Worm (Caenorhabditis elegans) whole organism, L1 larva: Measurements from ENCODE around the gene efl-3.

ENCODE experiments used
- C04F5.9 ChIP-seq: sonication (generic microtip); optimal IDR thresholded peaks from 2 replicates; lab custom pipeline; 2016; ENCODE audit warnings: missing genetic modification characterization, missing compliant biosample characterization
- C34B4.2 ChIP-seq: sonication (generic microtip); optimal IDR thresholded peaks from 2 replicates; lab custom pipeline; 2017; ENCODE audit warnings: mild to moderate bottlenecking, missing genetic modification characterization, missing compliant biosample characterization
- F16B12.6 ChIP-seq: fragments of 150-350 bp; optimal IDR thresholded peaks from 2 replicates; lab custom pipeline; 2014; ENCODE audit warnings: missing biosample characterization, missing genetic modification characterization
- aha-1 ChIP-seq: fragments of 150-350 bp; optimal IDR thresholded peaks from 2 replicates; lab custom pipeline; 2014; ENCODE audit warnings: missing biosample characterization, missing genetic modification characterization
- alr-1 ChIP-seq: fragments of 200-800 bp; sonication (Bioruptor generic); optimal IDR thresholded peaks from 2 replicates; lab custom pipeline; 2018; ENCODE audit warnings: borderline replicate concordance, mild to moderate bottlenecking, missing genetic modification characterization, missing compliant biosample characterization
- aly-2 ChIP-seq: fragments of 150-350 bp; optimal IDR thresholded peaks from 2 replicates; lab custom pipeline; 2014; ENCODE audit warnings: missing biosample characterization, missing genetic modification characterization
- ama-1 ChIP-seq: fragments of 150-350 bp; optimal IDR thresholded peaks from 2 replicates; lab custom pipeline; 2014
- blmp-1 ChIP-seq: fragments of 150-350 bp; optimal IDR thresholded peaks from 2 replicates; lab custom pipeline; 2014; ENCODE audit warnings: missing biosample characterization, missing genetic modification characterization
- ceh-63 ChIP-seq: fragments of 200-800 bp; sonication (Bioruptor generic); optimal IDR thresholded peaks from 2 replicates; lab custom pipeline; 2018; ENCODE audit warnings: mild to moderate bottlenecking, missing genetic modification characterization, missing compliant biosample characterization
- ceh-8 ChIP-seq: fragments of 200-800 bp; sonication (Bioruptor generic); optimal IDR thresholded peaks from 2 replicates; lab custom pipeline; 2018; ENCODE audit warnings: mild to moderate bottlenecking, missing genetic modification characterization, moderate library complexity, missing compliant biosample characterization
- ceh-90 ChIP-seq: sonication (generic microtip); optimal IDR thresholded peaks from 2 replicates; lab custom pipeline; 2016; ENCODE audit warnings: missing genetic modification characterization, missing compliant biosample characterization
- dsc-1 ChIP-seq: sonication (generic microtip); optimal IDR thresholded peaks from 2 replicates; lab custom pipeline; 2016; ENCODE audit warnings: mild to moderate bottlenecking, missing genetic modification characterization, missing compliant biosample characterization
- efl-1 ChIP-seq, 4 experiments: fragments of 150-350 bp; optimal IDR thresholded peaks in 3 of 4; peaks in 1 of 4; 1 replicate in 1 of 4; 2 replicates in 3 of 4; lab custom pipeline; 2014; ENCODE audit warnings: missing biosample characterization in 2 of 4, missing genetic modification characterization in 2 of 4, missing genetic modification reagents in 2 of 4
- efl-3 ChIP-seq: fragments of 200-800 bp; sonication (Bioruptor generic); optimal IDR thresholded peaks from 2 replicates; lab custom pipeline; 2018; ENCODE audit warnings: mild to moderate bottlenecking, missing genetic modification characterization, missing compliant biosample characterization
- egl-13 ChIP-seq: sonication (generic microtip); optimal IDR thresholded peaks from 2 replicates; lab custom pipeline; 2016; ENCODE audit warnings: missing genotype, missing genetic modification reagents, missing genetic modification characterization, missing compliant biosample characterization
- egl-27 ChIP-seq, 2 experiments: fragments of 150-350 bp in 1 of 2; sonication (generic microtip); optimal IDR thresholded peaks; 3 replicates each; lab custom pipeline; 2017 to 2018; ENCODE audit warnings: missing biosample characterization in 2 of 2, missing genetic modification characterization in 2 of 2, missing genetic modification reagents in 2 of 2
- elt-2 ChIP-seq: sonication (generic microtip); optimal IDR thresholded peaks from 2 replicates; lab custom pipeline; 2016; ENCODE audit warnings: missing genetic modification characterization, mild to moderate bottlenecking, inconsistent platforms, missing compliant biosample characterization, missing genetic modification reagents
- elt-3 ChIP-seq, 6 experiments: fragments of 150-350 bp in 1 of 6; sonication (generic microtip); optimal IDR thresholded peaks; 2 replicates each; lab custom pipeline; 2017 to 2018; ENCODE audit warnings: missing biosample characterization in 6 of 6, missing genetic modification characterization in 6 of 6, inconsistent platforms in 1 of 6
- fkh-4 ChIP-seq: sonication (generic microtip); optimal IDR thresholded peaks from 2 replicates; lab custom pipeline; 2016; ENCODE audit warnings: missing compliant biosample characterization, missing genetic modification characterization, borderline replicate concordance
- fos-1 ChIP-seq: fragments of 150-350 bp; optimal IDR thresholded peaks from 2 replicates; lab custom pipeline; 2014; ENCODE audit warnings: missing biosample characterization, missing genetic modification characterization
- grh-1 ChIP-seq: fragments of 200-800 bp; sonication (Bioruptor generic); IDR thresholded peaks from 2 replicates; pipeline ENCODE4 v1.3.6; 2022; ENCODE audit warnings: missing genetic modification reagents, missing genetic modification characterization, missing compliant biosample characterization
- hlh-17 ChIP-seq: fragments of 200-800 bp; sonication (Bioruptor generic); optimal IDR thresholded peaks from 2 replicates; lab custom pipeline; 2018; ENCODE audit warnings: missing genetic modification characterization, mild to moderate bottlenecking, missing compliant biosample characterization, moderate library complexity, borderline replicate concordance
- hlh-4 ChIP-seq: sonication (generic microtip); optimal IDR thresholded peaks from 2 replicates; lab custom pipeline; 2016; ENCODE audit warnings: mild to moderate bottlenecking, missing genetic modification characterization, missing compliant biosample characterization
- hpl-2 ChIP-seq: fragments of 150-350 bp; optimal IDR thresholded peaks from 2 replicates; lab custom pipeline; 2014; ENCODE audit warnings: missing biosample characterization, missing genetic modification reagents, missing genetic modification characterization
- lin-14 ChIP-seq: fragments of 200-800 bp; sonication (Bioruptor generic); optimal IDR thresholded peaks from 2 replicates; lab custom pipeline; 2018; ENCODE audit warnings: mild to moderate bottlenecking, missing genetic modification characterization, moderate library complexity, missing compliant biosample characterization
- lin-15B ChIP-seq: fragments of 150-350 bp; sonication (generic microtip); optimal IDR thresholded peaks from 3 replicates; lab custom pipeline; 2014; ENCODE audit warnings: missing biosample characterization, missing genetic modification characterization
- lin-35 ChIP-seq, 2 experiments: fragments of 150-350 bp; optimal IDR thresholded peaks; 2 replicates each; lab custom pipeline; 2014; ENCODE audit warnings: missing biosample characterization in 2 of 2, missing genetic modification characterization in 2 of 2, missing genetic modification reagents in 2 of 2
- lin-39 ChIP-seq: fragments of 150-350 bp; optimal IDR thresholded peaks from 2 replicates; lab custom pipeline; 2014; ENCODE audit warnings: missing biosample characterization, missing genetic modification reagents, missing genetic modification characterization
- lsy-2 ChIP-seq, 2 experiments: fragments of 150-350 bp; optimal IDR thresholded peaks; 2 replicates each; lab custom pipeline; 2014; ENCODE audit warnings: missing biosample characterization in 2 of 2, missing genetic modification characterization in 2 of 2
- mef-2 ChIP-seq: fragments of 150-350 bp; optimal IDR thresholded peaks from 2 replicates; lab custom pipeline; 2014; ENCODE audit warnings: missing biosample characterization, missing genetic modification characterization
- mep-1 ChIP-seq: fragments of 150-350 bp; optimal IDR thresholded peaks from 2 replicates; lab custom pipeline; 2014; ENCODE audit warnings: missing biosample characterization, missing genetic modification characterization
- nhr-11 ChIP-seq: fragments of 150-350 bp; optimal IDR thresholded peaks from 2 replicates; lab custom pipeline; 2014; ENCODE audit warnings: missing biosample characterization, missing genetic modification characterization
- nhr-12 ChIP-seq: sonication (generic microtip); optimal IDR thresholded peaks from 2 replicates; lab custom pipeline; 2017; ENCODE audit warnings: missing biosample characterization, missing genetic modification characterization
- nhr-20 ChIP-seq: sonication (generic microtip); optimal IDR thresholded peaks from 2 replicates; lab custom pipeline; 2016; ENCODE audit warnings: mild to moderate bottlenecking, missing genetic modification characterization, missing compliant biosample characterization
- nhr-237 ChIP-seq: fragments of 150-350 bp; optimal IDR thresholded peaks from 2 replicates; lab custom pipeline; 2014; ENCODE audit warnings: missing biosample characterization, missing genetic modification characterization
- nhr-77 ChIP-seq: fragments of 150-350 bp; optimal IDR thresholded peaks from 2 replicates; lab custom pipeline; 2014; ENCODE audit warnings: missing biosample characterization, missing genetic modification characterization
- nhr-84 ChIP-seq: sonication (generic microtip); optimal IDR thresholded peaks from 2 replicates; lab custom pipeline; 2017; ENCODE audit warnings: missing biosample characterization, missing genetic modification characterization
- nhr-85 ChIP-seq: sonication (generic microtip); peaks from one replicate; lab custom pipeline; 2016; ENCODE audit warnings: missing genetic modification characterization, inconsistent platforms, missing compliant biosample characterization
- nhr-90 ChIP-seq: sonication (generic microtip); optimal IDR thresholded peaks from 2 replicates; lab custom pipeline; 2016; ENCODE audit warnings: mild to moderate bottlenecking, missing genetic modification characterization, missing compliant biosample characterization; ENCODE audit not compliant: poor library complexity
- pax-3 ChIP-seq: fragments of 200-800 bp; sonication (Bioruptor generic); optimal IDR thresholded peaks from 2 replicates; lab custom pipeline; 2018; ENCODE audit warnings: mild to moderate bottlenecking, missing genetic modification characterization, moderate library complexity, missing compliant biosample characterization
- pqm-1 ChIP-seq: sonication (generic microtip); optimal IDR thresholded peaks from 3 replicates; lab custom pipeline; 2017; ENCODE audit warnings: missing biosample characterization, missing genetic modification characterization
- snpc-4 ChIP-seq: fragments of 150-350 bp; optimal IDR thresholded peaks from 2 replicates; lab custom pipeline; 2014; ENCODE audit warnings: missing biosample characterization, missing genetic modification characterization
- snu-23 ChIP-seq: sonication (generic microtip); optimal IDR thresholded peaks from 2 replicates; lab custom pipeline; 2016; ENCODE audit warnings: missing genetic modification characterization, missing compliant biosample characterization
- sox-4 ChIP-seq: sonication (generic microtip); optimal IDR thresholded peaks from 2 replicates; lab custom pipeline; 2016; ENCODE audit warnings: missing genetic modification characterization, missing compliant biosample characterization
- sup-37 ChIP-seq: fragments of 200-800 bp; sonication (Bioruptor generic); optimal IDR thresholded peaks from 2 replicates; lab custom pipeline; 2018; ENCODE audit warnings: mild to moderate bottlenecking, missing genetic modification characterization, missing compliant biosample characterization
- swsn-7 ChIP-seq: sonication (generic microtip); optimal IDR thresholded peaks from 2 replicates; lab custom pipeline; 2016; ENCODE audit warnings: missing genetic modification characterization, missing compliant biosample characterization
- unc-130 ChIP-seq: fragments of 150-350 bp; optimal IDR thresholded peaks from 2 replicates; lab custom pipeline; 2017; ENCODE audit warnings: missing biosample characterization, missing genetic modification characterization, inconsistent platforms
- unc-86 ChIP-seq: sonication (generic microtip); optimal IDR thresholded peaks from 2 replicates; lab custom pipeline; 2016; ENCODE audit warnings: missing genetic modification characterization, missing compliant biosample characterization
- ztf-4 ChIP-seq: fragments of 150-350 bp; optimal IDR thresholded peaks from 2 replicates; lab custom pipeline; 2014; ENCODE audit warnings: missing biosample characterization, missing genetic modification characterization

The efl-3 gene

ce11 chrII:8440792-8441191, 28.3 kb downstream of the efl-3 start (continued):
- TF ChIP-seq lin-14 (GFP tag; lab: Kevin White, UChicago) (peak; percentile 71), lin-15B (no peak), dsc-1 (tag; lab: Kevin White, UChicago) (no peak), egl-13 (tag; lab: Kevin White, UChicago) (no peak), hpl-2 (GFP tag; lab: Kevin White, UChicago) (no peak), sox-4 (no peak), nhr-90 (tag; lab: Kevin White, UChicago) (peak; percentile 52), hlh-4 (no peak), fos-1 (no peak), fkh-4 (tag; lab: Kevin White, UChicago) (no peak), nhr-237 (no peak), swsn-7 (tag; lab: Kevin White, UChicago) (no peak), unc-130 (tag; lab: Kevin White, UChicago) (no peak)

ce11 chrII:8441519-8441918, 29.0 kb downstream of the efl-3 start:
- TF ChIP-seq lin-39 (no peak), efl-3 (no peak), elt-2 (no peak), F16B12.6 (tag; lab: Kevin White, UChicago) (peak; percentile 0), nhr-90 (tag; lab: Kevin White, UChicago) (no peak), ceh-90 (tag; lab: Kevin White, UChicago) (no peak), nhr-237 (no peak), C04F5.9 (tag; lab: Kevin White, UChicago) (no peak), snu-23 (no peak), lsy-2 (tag; optimal IDR thresholded peaks at IDR 0.05; lab: Kevin White, UChicago) (peak in 1 of 2 experiments; percentile 16), nhr-12 (tag; lab: Kevin White, UChicago) (no peak), efl-1 (optimal IDR thresholded peaks at IDR 0.05; lab: Kevin White, UChicago) (no peak), efl-1 (GFP tag; optimal IDR thresholded peaks at IDR 0.05 in 1 of 2; lab: Kevin White, UChicago) (peak in 1 of 2 experiments; percentile 91), alr-1 (no peak), ceh-8 (GFP tag; lab: Kevin White, UChicago) (no peak), lin-35 (GFP tag; optimal IDR thresholded peaks at IDR 0.05; lab: Kevin White, UChicago) (no peak), unc-86 (tag; lab: Kevin White, UChicago) (no peak), nhr-84 (tag; lab: Kevin White, UChicago) (no peak)

ce11 chrII:8442176-8442575, 29.7 kb downstream of the efl-3 start:
- TF ChIP-seq ceh-63 (no peak), ztf-4 (tag; lab: Kevin White, UChicago) (no peak), hlh-17 (GFP tag; lab: Kevin White, UChicago) (no peak), aly-2 (tag; lab: Kevin White, UChicago) (no peak), nhr-85 (tag; lab: Kevin White, UChicago) (peak; percentile 82), C04F5.9 (tag; lab: Kevin White, UChicago) (no peak), lsy-2 (tag; optimal IDR thresholded peaks at IDR 0.05; lab: Kevin White, UChicago) (peak; percentile 85 to 95), nhr-77 (no peak), unc-130 (tag; lab: Kevin White, UChicago) (peak; percentile 35), F16B12.6 (tag; lab: Kevin White, UChicago) (peak; percentile 90), pqm-1 (no peak), snu-23 (peak; percentile 54), C34B4.2 (no peak), nhr-11 (tag; lab: Kevin White, UChicago) (no peak), ceh-8 (GFP tag; lab: Kevin White, UChicago) (no peak), sup-37 (GFP tag; lab: Kevin White, UChicago) (no peak), grh-1 (no peak), snpc-4 (peak; percentile 24), elt-3 (tag; optimal IDR thresholded peaks at IDR 0.05; lab: Kevin White, UChicago) (peak in 2 of 6 experiments; percentile 9 to 46), efl-1 (optimal IDR thresholded peaks at IDR 0.05; lab: Kevin White, UChicago) (peak; percentile 50 to 61), efl-1 (GFP tag; optimal IDR thresholded peaks at IDR 0.05 in 1 of 2; lab: Kevin White, UChicago) (peak; percentile 56 to 88), aha-1 (tag; lab: Kevin White, UChicago) (no peak), fkh-4 (tag; lab: Kevin White, UChicago) (no peak), efl-3 (no peak), mef-2 (tag; lab: Kevin White, UChicago) (no peak), blmp-1 (tag; lab: Kevin White, UChicago) (peak; percentile 63), nhr-20 (tag; lab: Kevin White, UChicago) (peak; percentile 60), egl-27 (tag; optimal IDR thresholded peaks at IDR 0.05; lab: Kevin White, UChicago) (no peak), ama-1 (no peak), nhr-12 (tag; lab: Kevin White, UChicago) (no peak), mep-1 (tag; lab: Kevin White, UChicago) (peak; percentile 65), pax-3 (tag; lab: Kevin White, UChicago) (no peak)
